Worm (Caenorhabditis elegans) whole organism, L3 larva: Measurements from ENCODE around the gene Y46G5A.20.

Experiments
- lsy-12 ChIP-seq: sonication (generic microtip); optimal IDR thresholded peaks from 2 replicates; lab custom pipeline; 2016; ENCODE audit warnings: mild to moderate bottlenecking, missing genetic modification characterization, missing compliant biosample characterization
- snpc-4 ChIP-seq: fragments of 150-350 bp; optimal IDR thresholded peaks from 2 replicates; lab custom pipeline; 2014; ENCODE audit warnings: missing biosample characterization, missing genetic modification characterization

DNA sequence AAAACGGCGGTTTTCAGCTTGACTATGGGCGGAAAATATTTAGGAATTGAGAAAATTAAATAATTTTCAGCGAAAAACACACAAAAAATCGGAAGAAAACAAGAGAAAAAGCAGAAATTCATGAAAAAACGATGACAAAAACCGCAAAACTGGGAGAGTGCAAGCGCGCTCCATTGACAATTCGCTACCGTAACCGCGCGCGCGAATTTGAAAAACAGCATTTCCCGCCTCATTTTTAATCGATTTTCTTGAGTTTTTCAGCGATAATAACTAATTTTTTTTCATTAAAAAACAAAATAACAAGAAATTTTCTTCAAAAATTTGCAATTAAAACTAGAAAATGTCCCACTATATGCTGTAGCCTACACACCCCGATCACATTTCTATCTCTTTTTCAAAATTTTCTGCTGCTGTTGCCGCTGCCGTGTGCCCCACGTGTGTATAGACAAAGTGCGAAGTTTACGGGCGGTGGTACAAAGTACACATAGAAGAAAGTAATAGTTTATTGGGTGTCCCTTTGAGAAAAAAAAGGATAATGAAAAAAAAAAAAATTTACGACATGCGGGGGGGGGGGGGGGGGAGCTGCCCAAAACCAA lies 10.8 kb upstream of the Y46G5A.20 start:
- no peak for TF ChIP-seq lsy-12 (tag; lab: Kevin White, UChicago)
- no peak for TF ChIP-seq snpc-4 (tag; lab: Kevin White, UChicago)
